Fruit fly (Drosophila melanogaster): ENCODE results near the gene CG42594.

Gene CG42594

DNA sequence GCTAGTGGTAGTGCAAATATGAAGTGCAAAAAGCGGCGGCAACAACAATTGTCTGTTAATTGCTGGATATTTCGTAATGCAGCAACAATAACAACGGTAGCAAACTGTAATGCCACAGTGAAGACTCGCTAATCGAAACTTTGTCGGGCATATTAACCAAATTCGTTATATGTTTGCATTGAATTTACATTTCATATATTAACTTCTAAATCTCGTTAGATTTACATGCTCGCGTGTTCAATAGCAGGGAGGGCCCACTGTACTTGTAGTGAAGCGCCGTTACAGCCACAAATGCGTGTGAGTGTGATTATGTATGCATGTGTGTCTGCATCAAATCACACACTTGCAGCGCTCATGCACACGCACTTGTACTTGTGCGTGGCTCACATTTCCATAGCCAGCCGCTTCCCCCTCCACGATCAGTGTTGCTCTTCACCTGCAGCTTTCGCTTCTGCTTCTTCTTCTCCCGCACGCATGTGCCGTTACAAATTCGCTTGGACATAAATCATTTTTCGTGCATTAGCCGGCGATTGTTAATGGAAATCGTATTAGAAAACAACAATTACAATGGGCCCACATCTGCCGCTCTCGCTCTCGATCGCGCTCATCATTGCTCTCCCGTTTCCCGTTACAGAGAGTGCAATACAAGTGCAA, 99.3 kb downstream of the CG42594 start (continued):
- TF ChIP-seq CG10959 (GFP tag; IDR thresholded peaks at IDR 0.05) (peak; percentile 97), MBD-R2 (GFP tag; IDR thresholded peaks at IDR 0.05) (peak; percentile 79), Trl (optimal IDR thresholded peaks at IDR 0.05) (peak; percentile 0 to 42), Trl (GFP tag; optimal IDR thresholded peaks at IDR 0.05) (peak; percentile 89), CG32767 (GFP tag; IDR thresholded peaks at IDR 0.05) (peak; percentile 95), CG2202 (tag; optimal IDR thresholded peaks at IDR 0.05) (peak; percentile 88), ewg (GFP tag; optimal IDR thresholded peaks at IDR 0.05) (peak; percentile 88), al (GFP tag; IDR thresholded peaks at IDR 0.05) (peak; percentile 75), CG31224 (GFP tag; IDR thresholded peaks at IDR 0.05) (peak; percentile 82), CG5953 (GFP tag; IDR thresholded peaks at IDR 0.05) (peak; percentile 95), gcm (GFP tag; optimal IDR thresholded peaks at IDR 0.05) (peak; percentile 89), pum (GFP tag; optimal IDR thresholded peaks at IDR 0.05) (peak; percentile 95), Oaz (GFP tag; IDR thresholded peaks at IDR 0.05) (peak; percentile 88), twi (tag; optimal IDR thresholded peaks at IDR 0.05) (peak; percentile 90), CG6175 (GFP tag; IDR thresholded peaks at IDR 0.05) (peak; percentile 60; the same call in 1 of the 3 replicates), Hmx (GFP tag; optimal IDR thresholded peaks at IDR 0.05) (peak; percentile 71), Mes4 (GFP tag; optimal IDR thresholded peaks at IDR 0.05) (peak; percentile 91), zf30C (GFP tag; optimal IDR thresholded peaks at IDR 0.05) (peak; percentile 35), Xbp1 (GFP tag; optimal IDR thresholded peaks at IDR 0.05) (peak; percentile 97), CG17802 (tag; optimal IDR thresholded peaks at IDR 0.05) (peak; percentile 87), CG3407 (GFP tag; optimal IDR thresholded peaks at IDR 0.05) (peak; percentile 89), CG10565 (GFP tag; optimal IDR thresholded peaks at IDR 0.05) (peak; percentile 91), amos (GFP tag; IDR thresholded peaks at IDR 0.05; ENCODE audit: partially characterized antibody) (no peak), CG4328 (GFP tag; optimal IDR thresholded peaks at IDR 0.05) (peak; percentile 88), YL-1 (GFP tag; optimal IDR thresholded peaks at IDR 0.05) (peak; percentile 41), tio (GFP tag; optimal IDR thresholded peaks at IDR 0.05) (peak; percentile 89), Opbp (GFP tag; IDR thresholded peaks at IDR 0.05; ENCODE audit: partially characterized antibody) (peak; percentile 28; the same call in 1 of the 3 replicates), Camta (GFP tag; optimal IDR thresholded peaks at IDR 0.05) (peak; percentile 94), CG6683 (GFP tag; optimal IDR thresholded peaks at IDR 0.05) (peak; percentile 58), zfh1 (GFP tag; IDR thresholded peaks at IDR 0.05) (peak; percentile 99), eyg (GFP tag; optimal IDR thresholded peaks at IDR 0.05) (peak; percentile 72), C15 (GFP tag; IDR thresholded peaks at IDR 0.05) (peak; percentile 76; the same call in 2 of the 3 replicates), CG31388 (GFP tag; optimal IDR thresholded peaks at IDR 0.05) (peak; percentile 92), peb (GFP tag; IDR thresholded peaks at IDR 0.05) (peak; percentile 95), tll (GFP tag; optimal IDR thresholded peaks at IDR 0.05) (peak in 1 of 2 experiments; percentile 19), h (optimal IDR thresholded peaks at IDR 0.05) (no peak), tgo (GFP tag; IDR thresholded peaks at IDR 0.05) (peak; percentile 95), gfzf (GFP tag; optimal IDR thresholded peaks at IDR 0.05) (no peak), Lpt (GFP tag; optimal IDR thresholded peaks at IDR 0.05) (no peak), Hr78 (GFP tag; optimal IDR thresholded peaks at IDR 0.05) (peak in 1 of 2 experiments; percentile 69), Nf-YA (GFP tag; IDR thresholded peaks at IDR 0.05) (peak; percentile 94), CG12942 (GFP tag; optimal IDR thresholded peaks at IDR 0.05) (peak; percentile 86), Sox102F (GFP tag; optimal IDR thresholded peaks at IDR 0.05) (peak; percentile 98), CG13123 (GFP tag; optimal IDR thresholded peaks at IDR 0.05) (peak; percentile 84), Hr39 (optimal IDR thresholded peaks at IDR 0.05) (no peak), wdn (GFP tag; IDR thresholded peaks at IDR 0.05) (peak; percentile 75; the same call in 1 of the 2 replicates), dmrt99B (tag; optimal IDR thresholded peaks at IDR 0.05) (peak; percentile 97), hbn (GFP tag; IDR thresholded peaks at IDR 0.05; ENCODE audit: partially characterized antibody) (no peak), dpn (GFP tag; optimal IDR thresholded peaks at IDR 0.05) (peak; percentile 92 to 95), NfI (GFP tag; optimal IDR thresholded peaks at IDR 0.05) (peak; percentile 95)

Data from whole organism, embryonic.